Fruit fly (Drosophila melanogaster) whole organism, embryonic: ENCODE results near the gene papi.

ENCODE experiments used
- Antp ChIP-seq: fragments of 200-800 bp; sonication (Bioruptor generic); optimal IDR thresholded peaks from 3 replicates; lab custom pipeline; 2016; ENCODE audit warnings: missing biosample characterization, missing genetic modification characterization
- Atf-2 ChIP-seq: fragments of 200-800 bp; sonication (Bioruptor generic); optimal IDR thresholded peaks from 2 replicates; lab custom pipeline; 2016; ENCODE audit warnings: missing biosample characterization, missing genetic modification characterization
- B-H2 ChIP-seq: fragments of 200-800 bp; sonication (Bioruptor generic); optimal IDR thresholded peaks from 2 replicates; lab custom pipeline; 2018; ENCODE audit warnings: missing biosample characterization, mild to moderate bottlenecking, missing genetic modification characterization
- Bdp1 ChIP-seq: fragments of 200-800 bp; sonication (Bioruptor generic); optimal IDR thresholded peaks from 3 replicates; lab custom pipeline; 2016; ENCODE audit warnings: missing biosample characterization, missing genetic modification characterization
- CG10431 ChIP-seq: fragments of 200-800 bp; sonication (Bioruptor generic); optimal IDR thresholded peaks from 3 replicates; lab custom pipeline; 2018; ENCODE audit warnings: missing biosample characterization, mild to moderate bottlenecking, missing genetic modification characterization
- CG10462 ChIP-seq: fragments of 200-800 bp; sonication (Bioruptor generic); optimal IDR thresholded peaks from 2 replicates; lab custom pipeline; 2016; ENCODE audit warnings: missing biosample characterization, missing genetic modification characterization
- CG10959 ChIP-seq: fragments of 200-800 bp; sonication (Bioruptor generic); IDR thresholded peaks from 2 replicates; pipeline ENCODE4 v1.3.6; 2022; ENCODE audit warnings: missing biosample characterization, missing genetic modification characterization
- CG12219 ChIP-seq: fragments of 200-800 bp; sonication (Bioruptor generic); optimal IDR thresholded peaks from 3 replicates; lab custom pipeline; 2018; ENCODE audit warnings: missing biosample characterization, mild to moderate bottlenecking, missing genetic modification characterization
- CG13123 ChIP-seq: fragments of 200-800 bp; sonication (Bioruptor generic); optimal IDR thresholded peaks from 2 replicates; lab custom pipeline; 2016; ENCODE audit warnings: missing biosample characterization, missing genetic modification characterization
- CG14441 ChIP-seq: fragments of 200-800 bp; sonication (Bioruptor generic); IDR thresholded peaks from 2 replicates; pipeline ENCODE4 v1.3.6; 2022; ENCODE audit warnings: missing biosample characterization, missing genetic modification characterization
- CG14860 ChIP-seq: fragments of 200-800 bp; sonication (Bioruptor generic); IDR thresholded peaks from 3 replicates; pipeline ENCODE4 v1.3.6; 2022; ENCODE audit warnings: missing biosample characterization, missing genetic modification characterization; ENCODE audit not compliant: partially characterized antibody
- CG1792 ChIP-seq: fragments of 200-800 bp; sonication (Bioruptor generic); optimal IDR thresholded peaks from 2 replicates; lab custom pipeline; 2016; ENCODE audit warnings: missing biosample characterization, missing genetic modification characterization
- CG30403 ChIP-seq: fragments of 200-800 bp; sonication (Bioruptor generic); optimal IDR thresholded peaks from 3 replicates; lab custom pipeline; 2016; ENCODE audit warnings: missing biosample characterization, missing genetic modification characterization
- CG32767 ChIP-seq: fragments of 200-800 bp; sonication (Bioruptor generic); IDR thresholded peaks from 2 replicates; pipeline ENCODE4 v1.3.6; 2022; ENCODE audit warnings: missing biosample characterization, missing genetic modification characterization
- CG3281 ChIP-seq: fragments of 200-800 bp; sonication (Bioruptor generic); optimal IDR thresholded peaks from 3 replicates; lab custom pipeline; 2017; ENCODE audit warnings: missing biosample characterization, mild to moderate bottlenecking, missing genetic modification characterization
- CG33557 ChIP-seq: fragments of 200-800 bp; sonication (Bioruptor generic); optimal IDR thresholded peaks from 2 replicates; lab custom pipeline; 2019; ENCODE audit warnings: missing biosample characterization, mild to moderate bottlenecking, missing genetic modification characterization, moderate library complexity
- CG4424 ChIP-seq: fragments of 200-800 bp; sonication (Bioruptor generic); optimal IDR thresholded peaks from 3 replicates; lab custom pipeline; 2016; ENCODE audit warnings: missing biosample characterization, missing genetic modification characterization
- CG8281 ChIP-seq: fragments of 200-800 bp; sonication (Bioruptor generic); optimal IDR thresholded peaks from 2 replicates; lab custom pipeline; 2018; ENCODE audit warnings: missing biosample characterization, mild to moderate bottlenecking, missing genetic modification characterization, moderate library complexity
- CG9609 ChIP-seq: fragments of 200-800 bp; sonication (Bioruptor generic); optimal IDR thresholded peaks from 3 replicates; lab custom pipeline; 2016; ENCODE audit warnings: missing biosample characterization, missing genetic modification characterization
- Dp ChIP-seq: fragments of 200-800 bp; sonication (Bioruptor generic); optimal IDR thresholded peaks from 2 replicates; lab custom pipeline; 2018; ENCODE audit warnings: missing biosample characterization, mild to moderate bottlenecking, missing genetic modification characterization, moderate library complexity
- Fer1 ChIP-seq: fragments of 200-800 bp; sonication (Bioruptor generic); optimal IDR thresholded peaks from 2 replicates; lab custom pipeline; 2017; ENCODE audit warnings: missing biosample characterization, mild to moderate bottlenecking, missing genetic modification characterization
- Lhr ChIP-seq: fragments of 200-800 bp; sonication (Bioruptor generic); optimal IDR thresholded peaks from 3 replicates; lab custom pipeline; 2017; ENCODE audit warnings: mild to moderate bottlenecking, missing biosample characterization, missing genetic modification reagents, missing genetic modification characterization
- MBD-R2 ChIP-seq: fragments of 200-800 bp; sonication (Bioruptor generic); IDR thresholded peaks from 2 replicates; pipeline ENCODE4 v1.3.6; 2022; ENCODE audit warnings: missing biosample characterization, missing genetic modification characterization
- Nf-YA ChIP-seq: fragments of 200-800 bp; sonication (Bioruptor generic); IDR thresholded peaks from 2 replicates; pipeline ENCODE4 v1.3.6; 2022; ENCODE audit warnings: missing biosample characterization, missing genetic modification characterization
- Pdp1 ChIP-seq, 2 experiments: fragments of 200-800 bp; sonication (Bioruptor generic); optimal IDR thresholded peaks; 3 replicates each; lab custom pipeline; 2016; ENCODE audit warnings: missing biosample characterization in 2 of 2, missing genetic modification characterization in 2 of 2, mild to moderate bottlenecking in 1 of 2, moderate library complexity in 1 of 2
- Ptx1 ChIP-seq: fragments of 200-800 bp; sonication (Bioruptor generic); IDR thresholded peaks from 2 replicates; pipeline ENCODE4 v1.3.6; 2022; ENCODE audit warnings: missing biosample characterization, missing genetic modification characterization
- Sin3A ChIP-seq: fragments of >200 bp; optimal IDR thresholded peaks from 2 replicates; lab custom pipeline; 2018
- Tbp ChIP-seq: fragments of >200 bp; optimal IDR thresholded peaks from 2 replicates; lab custom pipeline; 2018; ENCODE audit warnings: missing biosample characterization, missing genetic modification characterization
- bcd ChIP-seq: fragments of 200-800 bp; sonication (Bioruptor generic); optimal IDR thresholded peaks from 2 replicates; lab custom pipeline; 2017; ENCODE audit warnings: missing biosample characterization, mild to moderate bottlenecking, missing genetic modification characterization
- bowl ChIP-seq: fragments of 200-800 bp; sonication (Bioruptor generic); IDR thresholded peaks from 2 replicates; pipeline ENCODE4 v1.3.6; 2022; ENCODE audit warnings: missing biosample characterization, missing genetic modification characterization
- croc ChIP-seq: fragments of 200-800 bp; sonication (Bioruptor generic); conservative IDR thresholded peaks from 3 replicates; pipeline ENCODE4 v1.3.6; 2022; ENCODE audit warnings: missing biosample characterization, missing genetic modification characterization
- crol ChIP-seq: fragments of 200-800 bp; sonication (Bioruptor generic); IDR thresholded peaks from 2 replicates; pipeline ENCODE4 v1.3.6; 2022; ENCODE audit warnings: missing biosample characterization, missing genetic modification characterization
- dati ChIP-seq: fragments of 200-800 bp; sonication (Bioruptor generic); IDR thresholded peaks from 2 replicates; pipeline ENCODE4 v1.3.6; 2022; ENCODE audit warnings: missing biosample characterization, missing genetic modification characterization
- fd96Cb ChIP-seq: fragments of 200-800 bp; sonication (Bioruptor generic); optimal IDR thresholded peaks from 2 replicates; lab custom pipeline; 2018; ENCODE audit warnings: missing biosample characterization, mild to moderate bottlenecking, missing genetic modification characterization, moderate library complexity
- hkb ChIP-seq, 2 experiments: fragments of 200-800 bp in 1 of 2; fragments of >200 bp in 1 of 2; sonication (Bioruptor generic) in 1 of 2; IDR thresholded peaks in 1 of 2; optimal IDR thresholded peaks in 1 of 2; 2 replicates each; pipeline versions ENCODE4 v1.3.6 to Lab custom; 2017 to 2022; ENCODE audit warnings: missing biosample characterization in 1 of 2, missing genetic modification characterization in 1 of 2
- jigr1 ChIP-seq: fragments of 200-800 bp; sonication (Bioruptor generic); IDR thresholded peaks from 3 replicates; pipeline ENCODE4 v1.3.6; 2022; ENCODE audit warnings: missing biosample characterization, missing genetic modification characterization
- kay ChIP-seq: fragments of 200-800 bp; sonication (Bioruptor generic); optimal IDR thresholded peaks from 2 replicates; lab custom pipeline; 2016; ENCODE audit warnings: missing biosample characterization, missing genetic modification characterization
- odd ChIP-seq: fragments of 200-800 bp; sonication (Bioruptor generic); optimal IDR thresholded peaks from 2 replicates; lab custom pipeline; 2017; ENCODE audit warnings: missing biosample characterization, mild to moderate bottlenecking, missing genetic modification characterization
- pnt ChIP-seq: fragments of 200-800 bp; sonication (Bioruptor generic); optimal IDR thresholded peaks from 3 replicates; lab custom pipeline; 2016; ENCODE audit warnings: missing biosample characterization, missing genetic modification characterization
- pum ChIP-seq: fragments of 200-800 bp; sonication (Bioruptor generic); optimal IDR thresholded peaks from 2 replicates; lab custom pipeline; 2016; ENCODE audit warnings: missing biosample characterization, missing genetic modification characterization
- repo ChIP-seq: fragments of 200-800 bp; sonication (Bioruptor generic); optimal IDR thresholded peaks from 2 replicates; lab custom pipeline; 2016; ENCODE audit warnings: missing biosample characterization, missing genetic modification characterization
- sna ChIP-seq: fragments of 200-800 bp; sonication (Bioruptor generic); IDR thresholded peaks from 2 replicates; pipeline ENCODE4 v1.3.6; 2022; ENCODE audit warnings: missing biosample characterization, missing genetic modification characterization; ENCODE audit not compliant: partially characterized antibody
- sob ChIP-seq: fragments of 200-800 bp; sonication (Bioruptor generic); IDR thresholded peaks from 2 replicates; pipeline ENCODE4 v1.3.6; 2022; ENCODE audit warnings: missing biosample characterization, missing genetic modification characterization
- ssp ChIP-seq: fragments of 200-800 bp; sonication (Bioruptor generic); IDR thresholded peaks from 2 replicates; pipeline ENCODE4 v1.3.6; 2022; ENCODE audit warnings: missing biosample characterization, missing genetic modification characterization
- tll ChIP-seq, 2 experiments: fragments of 200-800 bp in 1 of 2; fragments of >200 bp in 1 of 2; sonication (Bioruptor generic) in 1 of 2; optimal IDR thresholded peaks; 2 replicates each; lab custom pipeline; 2017 to 2019; ENCODE audit warnings: missing biosample characterization in 2 of 2, missing genetic modification characterization in 2 of 2, mild to moderate bottlenecking in 1 of 2, moderate library complexity in 1 of 2
- unc-4 ChIP-seq: fragments of 200-800 bp; sonication (Bioruptor generic); IDR thresholded peaks from 2 replicates; pipeline ENCODE4 v1.3.6; 2022; ENCODE audit warnings: missing biosample characterization, missing genetic modification characterization; ENCODE audit not compliant: partially characterized antibody
- unpg ChIP-seq: fragments of 200-800 bp; sonication (Bioruptor generic); optimal IDR thresholded peaks from 3 replicates; lab custom pipeline; 2018; ENCODE audit warnings: missing biosample characterization, mild to moderate bottlenecking, missing genetic modification characterization, moderate library complexity
- usp ChIP-seq: fragments of >200 bp; optimal IDR thresholded peaks from 2 replicates; lab custom pipeline; 2017; ENCODE audit warnings: missing biosample characterization, missing genetic modification characterization
- vfl ChIP-seq: fragments of 200-800 bp; sonication (Bioruptor generic); optimal IDR thresholded peaks from 2 replicates; lab custom pipeline; 2016; ENCODE audit warnings: missing biosample characterization, missing genetic modification characterization
- zen ChIP-seq: fragments of 200-800 bp; sonication (Bioruptor generic); optimal IDR thresholded peaks from 3 replicates; lab custom pipeline; 2018; ENCODE audit warnings: missing biosample characterization, mild to moderate bottlenecking, missing genetic modification characterization, moderate library complexity

The papi gene

dm6 chr2L:2198613-2199432, 21.7 kb upstream of the papi start (continued):
- TF ChIP-seq unpg (peak; percentile 91), Tbp (GFP tag; lab: Kevin White, UChicago) (no peak), pum (GFP tag; lab: Kevin White, UChicago) (peak; percentile 87), CG10959 (no peak), Atf-2 (GFP tag; lab: Kevin White, UChicago) (peak; percentile 86), CG8281 (tag; lab: Kevin White, UChicago) (peak; percentile 56), fd96Cb (tag; lab: Kevin White, UChicago) (peak; percentile 90), hkb (optimal IDR thresholded peaks at IDR 0.05; lab: Kevin White, UChicago) (no peak), hkb (GFP tag; IDR thresholded peaks at IDR 0.05; lab: Robert Waterston, UW) (no peak), tll (GFP tag; optimal IDR thresholded peaks at IDR 0.05; lab: Kevin White, UChicago) (no peak), CG30403 (GFP tag; lab: Kevin White, UChicago) (peak; percentile 91), bcd (GFP tag; lab: Kevin White, UChicago) (peak; percentile 86), odd (peak; percentile 43), CG32767 (GFP tag; lab: Robert Waterston, UW) (no peak), Bdp1 (GFP tag; lab: Kevin White, UChicago) (peak; percentile 71), CG12219 (GFP tag; lab: Kevin White, UChicago) (peak; percentile 88), zen (tag; lab: Kevin White, UChicago) (peak; percentile 57), usp (GFP tag; lab: Kevin White, UChicago) (no peak), ssp (GFP tag; lab: Robert Waterston, UW) (no peak), dati (no peak), unc-4 (GFP tag; lab: Robert Waterston, UW) (no peak), kay (GFP tag; lab: Kevin White, UChicago) (peak; percentile 83), Nf-YA (GFP tag; lab: Robert Waterston, UW) (no peak), Sin3A (lab: Kevin White, UChicago) (no peak), jigr1 (no peak), CG33557 (peak; percentile 32), Lhr (peak; percentile 62), CG14441 (GFP tag; lab: Robert Waterston, UW) (no peak), Antp (GFP tag; lab: Kevin White, UChicago) (peak; percentile 88), Ptx1 (GFP tag; lab: Robert Waterston, UW) (no peak), vfl (GFP tag; lab: Kevin White, UChicago) (peak; percentile 72), bowl (GFP tag; lab: Robert Waterston, UW) (no peak), CG1792 (GFP tag; lab: Kevin White, UChicago) (peak; percentile 90), CG10462 (GFP tag; lab: Kevin White, UChicago) (peak; percentile 78), croc (GFP tag; lab: Robert Waterston, UW) (peak; percentile 85), CG9609 (GFP tag; lab: Kevin White, UChicago) (peak; percentile 89), CG13123 (GFP tag; lab: Kevin White, UChicago) (peak; percentile 65), sob (GFP tag; lab: Robert Waterston, UW) (no peak), CG10431 (GFP tag; lab: Kevin White, UChicago) (peak; percentile 12), MBD-R2 (no peak), Dp (GFP tag; lab: Kevin White, UChicago) (no peak), repo (GFP tag; lab: Kevin White, UChicago) (peak; percentile 82), Fer1 (GFP tag; lab: Kevin White, UChicago) (peak; percentile 82), B-H2 (GFP tag; lab: Kevin White, UChicago) (peak; percentile 28), crol (no peak), sna (no peak), CG14860 (GFP tag; lab: Robert Waterston, UW) (no peak), CG4424 (GFP tag; lab: Kevin White, UChicago) (peak; percentile 89), pnt (peak; percentile 87), CG3281 (peak; percentile 80), Pdp1 (GFP tag; optimal IDR thresholded peaks at IDR 0.05; lab: Kevin White, UChicago) (peak; percentile 91 to 98)
